Worm (Caenorhabditis elegans) whole organism, L4 larva: ENCODE data around the gene ins-35.
A peak's percentile ranks its signal among the peaks of the same experiment; 100 is the strongest.

Experiments used
- F26F4.8 ChIP-seq: fragments of 200-800 bp; sonication (Bioruptor generic); conservative IDR thresholded peaks from 2 replicates; pipeline ENCODE4 v1.3.6; 2022; ENCODE audit warnings: missing genetic modification characterization, missing compliant biosample characterization
- F44E2.7 ChIP-seq: fragments of 200-800 bp; sonication (Bioruptor generic); IDR thresholded peaks from 2 replicates; pipeline ENCODE4 v2.1.2; 2022; ENCODE audit warnings: missing genetic modification characterization, missing compliant biosample characterization
- F49E8.2 ChIP-seq: sonication (generic microtip); optimal IDR thresholded peaks from 2 replicates; lab custom pipeline; 2016; ENCODE audit warnings: missing compliant biosample characterization, mild to moderate bottlenecking, missing genetic modification characterization, borderline replicate concordance
- R02D3.7 ChIP-seq: fragments of 150-350 bp; sonication (generic microtip); optimal IDR thresholded peaks from 3 replicates; lab custom pipeline; 2014; ENCODE audit warnings: missing biosample characterization, missing genetic modification characterization
- T20F7.1 ChIP-seq: fragments of 200-800 bp; sonication (Bioruptor generic); optimal IDR thresholded peaks from 2 replicates; lab custom pipeline; 2018; ENCODE audit warnings: mild to moderate bottlenecking, missing genetic modification characterization, missing compliant biosample characterization
- Y75B8A.6 ChIP-seq: fragments of 200-800 bp; sonication (Bioruptor generic); IDR thresholded peaks from 2 replicates; pipeline ENCODE4 v1.3.6; 2022; ENCODE audit warnings: missing genetic modification reagents, missing genetic modification characterization, missing compliant biosample characterization
- aha-1 ChIP-seq: fragments of 150-350 bp; peaks from one replicate; lab custom pipeline; 2014; ENCODE audit warnings: missing biosample characterization, missing genetic modification characterization
- ceh-20 ChIP-seq: fragments of 200-800 bp; sonication (Bioruptor generic); IDR thresholded peaks from 2 replicates; pipeline ENCODE4 v1.3.6; 2022; ENCODE audit warnings: missing genetic modification reagents, missing genetic modification characterization, missing compliant biosample characterization
- ceh-44 ChIP-seq: fragments of 200-800 bp; sonication (Bioruptor generic); IDR thresholded peaks from 2 replicates; pipeline ENCODE4 v1.3.6; 2022; ENCODE audit warnings: missing genetic modification reagents, missing genetic modification characterization, missing compliant biosample characterization
- ceh-62 ChIP-seq: sonication (generic microtip); optimal IDR thresholded peaks from 2 replicates; lab custom pipeline; 2017; ENCODE audit warnings: missing biosample characterization, missing genetic modification characterization
- ces-1 ChIP-seq: fragments of 150-350 bp; sonication (generic microtip); optimal IDR thresholded peaks from 4 replicates; lab custom pipeline; 2014; ENCODE audit warnings: missing biosample characterization, missing genetic modification reagents, missing genetic modification characterization
- cey-2 ChIP-seq: sonication (generic microtip); optimal IDR thresholded peaks from 3 replicates; lab custom pipeline; 2017; ENCODE audit warnings: missing genetic modification characterization, mild to moderate bottlenecking, missing compliant biosample characterization, antibody characterized with exemption, borderline replicate concordance; ENCODE audit not compliant: insufficient read depth
- dmd-6 ChIP-seq: fragments of 200-800 bp; sonication (Bioruptor generic); IDR thresholded peaks from 2 replicates; pipeline ENCODE4 v1.3.6; 2022; ENCODE audit warnings: missing genetic modification reagents, missing genetic modification characterization, missing compliant biosample characterization
- dmd-8 ChIP-seq: fragments of 200-800 bp; sonication (Bioruptor generic); IDR thresholded peaks from 2 replicates; pipeline ENCODE4 v1.3.6; 2022; ENCODE audit warnings: missing genetic modification characterization, missing compliant biosample characterization
- dmd-9 ChIP-seq: fragments of 200-800 bp; sonication (Bioruptor generic); IDR thresholded peaks from 2 replicates; pipeline ENCODE4 v1.3.6; 2022; ENCODE audit warnings: missing genetic modification reagents, missing genetic modification characterization, missing compliant biosample characterization
- dpl-1 ChIP-seq: fragments of 150-350 bp; optimal IDR thresholded peaks from 2 replicates; lab custom pipeline; 2014; ENCODE audit warnings: missing biosample characterization, missing genetic modification reagents, missing genetic modification characterization
- duxl-1 ChIP-seq: sonication (generic microtip); optimal IDR thresholded peaks from 2 replicates; lab custom pipeline; 2016; ENCODE audit warnings: mild to moderate bottlenecking, missing genetic modification characterization, moderate library complexity, missing compliant biosample characterization; ENCODE audit not compliant: poor library complexity
- dve-1 ChIP-seq: sonication (generic microtip); optimal IDR thresholded peaks from 2 replicates; lab custom pipeline; 2017; ENCODE audit warnings: antibody characterized with exemption, mild to moderate bottlenecking, missing genetic modification characterization, missing compliant biosample characterization; ENCODE audit not compliant: insufficient read depth
- fkh-10 ChIP-seq: fragments of 150-350 bp; optimal IDR thresholded peaks from 2 replicates; lab custom pipeline; 2014; ENCODE audit warnings: missing biosample characterization, missing genetic modification reagents, missing genetic modification characterization
- fos-1 ChIP-seq: fragments of 150-350 bp; optimal IDR thresholded peaks from 2 replicates; lab custom pipeline; 2014; ENCODE audit warnings: missing biosample characterization, missing genetic modification characterization
- gei-8 ChIP-seq: fragments of 200-800 bp; sonication (Bioruptor generic); optimal IDR thresholded peaks from 2 replicates; lab custom pipeline; 2018; ENCODE audit warnings: mild to moderate bottlenecking, missing genetic modification characterization, missing compliant biosample characterization
- hif-1 ChIP-seq, 2 experiments: sonication (generic microtip); optimal IDR thresholded peaks; 2 replicates each; lab custom pipeline; 2016 to 2017; ENCODE audit warnings: missing compliant biosample characterization in 2 of 2, missing genetic modification characterization in 2 of 2, missing genetic modification reagents in 2 of 2, missing genotype in 2 of 2, mild to moderate bottlenecking in 1 of 2
- hlh-11 ChIP-seq: fragments of 200-800 bp; sonication (Bioruptor generic); optimal IDR thresholded peaks from 2 replicates; lab custom pipeline; 2018; ENCODE audit warnings: mild to moderate bottlenecking, missing genetic modification characterization, missing compliant biosample characterization
- lin-1 ChIP-seq: fragments of 200-800 bp; sonication (Bioruptor generic); IDR thresholded peaks from 2 replicates; pipeline ENCODE4 v1.3.6; 2022; ENCODE audit warnings: missing genetic modification reagents, missing genetic modification characterization, missing compliant biosample characterization
- lin-13 ChIP-seq: fragments of 150-350 bp; optimal IDR thresholded peaks from 2 replicates; lab custom pipeline; 2014; ENCODE audit warnings: missing biosample characterization, missing genetic modification reagents, missing genetic modification characterization
- madf-5 ChIP-seq, 2 experiments: fragments of 200-800 bp; sonication (Bioruptor generic); IDR thresholded peaks; 2 replicates each; pipeline ENCODE4 v1.3.6; 2022; ENCODE audit warnings: missing compliant biosample characterization in 2 of 2, missing genetic modification characterization in 2 of 2
- madf-9 ChIP-seq: fragments of 200-800 bp; sonication (Bioruptor generic); conservative IDR thresholded peaks from 2 replicates; pipeline ENCODE4 v1.3.6; 2022; ENCODE audit warnings: missing genetic modification reagents, missing genetic modification characterization, missing compliant biosample characterization
- mdl-1 ChIP-seq, 2 experiments: fragments of 150-350 bp in 1 of 2; sonication (generic microtip) in 1 of 2; optimal IDR thresholded peaks; 2 replicates each; lab custom pipeline; 2014 to 2017; ENCODE audit warnings: missing biosample characterization in 2 of 2, missing genetic modification characterization in 2 of 2
- mdt-29 ChIP-seq: fragments of 200-800 bp; sonication (Bioruptor generic); IDR thresholded peaks from 2 replicates; pipeline ENCODE4 v1.3.6; 2022; ENCODE audit warnings: missing genetic modification reagents, missing genetic modification characterization, missing compliant biosample characterization
- mes-2 ChIP-seq: sonication (generic microtip); optimal IDR thresholded peaks from 2 replicates; lab custom pipeline; 2016; ENCODE audit warnings: missing genotype, mild to moderate bottlenecking, missing genetic modification characterization, missing compliant biosample characterization; ENCODE audit not compliant: poor library complexity, severe bottlenecking
- mxl-2 ChIP-seq: fragments of 200-800 bp; sonication (Bioruptor generic); conservative IDR thresholded peaks from 2 replicates; pipeline ENCODE4 v1.3.6; 2022; ENCODE audit warnings: missing genetic modification reagents, missing genetic modification characterization, missing compliant biosample characterization
- mxl-3 ChIP-seq: fragments of 200-800 bp; sonication (Bioruptor generic); optimal IDR thresholded peaks from 2 replicates; lab custom pipeline; 2018; ENCODE audit warnings: mild to moderate bottlenecking, missing genetic modification characterization, missing compliant biosample characterization
- nhr-102 ChIP-seq: sonication (generic microtip); optimal IDR thresholded peaks from 2 replicates; lab custom pipeline; 2016; ENCODE audit warnings: mild to moderate bottlenecking, missing genetic modification characterization, moderate library complexity, missing compliant biosample characterization
- nhr-25 ChIP-seq: sonication (generic microtip); optimal IDR thresholded peaks from 2 replicates; lab custom pipeline; 2017; ENCODE audit warnings: missing genetic modification characterization, mild to moderate bottlenecking, missing compliant biosample characterization, antibody characterized with exemption, moderate library complexity, borderline replicate concordance; ENCODE audit not compliant: insufficient read depth
- nhr-28 ChIP-seq: fragments of 150-350 bp; optimal IDR thresholded peaks from 2 replicates; lab custom pipeline; 2014; ENCODE audit warnings: missing biosample characterization, missing genetic modification characterization
- nhr-41 ChIP-seq: fragments of 200-800 bp; sonication (Bioruptor generic); IDR thresholded peaks from 2 replicates; pipeline ENCODE4 v1.3.6; 2022; ENCODE audit warnings: missing genetic modification reagents, missing genetic modification characterization, missing compliant biosample characterization
- nhr-48 ChIP-seq: sonication (generic microtip); optimal IDR thresholded peaks from 2 replicates; lab custom pipeline; 2016; ENCODE audit warnings: mild to moderate bottlenecking, missing genetic modification characterization, missing compliant biosample characterization
- nhr-6 ChIP-seq: fragments of 150-350 bp; optimal IDR thresholded peaks from 2 replicates; lab custom pipeline; 2014; ENCODE audit warnings: missing biosample characterization, missing genetic modification characterization
- pqm-1 ChIP-seq: sonication (generic microtip); optimal IDR thresholded peaks from 2 replicates; lab custom pipeline; 2017; ENCODE audit warnings: missing biosample characterization, missing genetic modification characterization
- rbr-2 ChIP-seq: sonication (generic microtip); optimal IDR thresholded peaks from 2 replicates; lab custom pipeline; 2016; ENCODE audit warnings: missing genotype, missing genetic modification characterization, missing compliant biosample characterization
- saeg-2 ChIP-seq: fragments of 200-800 bp; sonication (Bioruptor generic); IDR thresholded peaks from 2 replicates; pipeline ENCODE4 v1.3.6; 2022; ENCODE audit warnings: missing genetic modification reagents, missing genetic modification characterization, missing compliant biosample characterization
- set-16 ChIP-seq: fragments of 200-800 bp; sonication (Bioruptor generic); IDR thresholded peaks from 2 replicates; pipeline ENCODE4 v1.3.6; 2022; ENCODE audit warnings: missing genetic modification reagents, missing genetic modification characterization, missing compliant biosample characterization
- snpc-1.2 ChIP-seq: fragments of 200-800 bp; sonication (Bioruptor generic); IDR thresholded peaks from 2 replicates; pipeline ENCODE4 v1.3.6; 2022; ENCODE audit warnings: missing genetic modification reagents, missing genetic modification characterization, missing compliant biosample characterization
- tra-1 ChIP-seq: fragments of 200-800 bp; sonication (Bioruptor generic); IDR thresholded peaks from 2 replicates; pipeline ENCODE4 v1.3.6; 2022; ENCODE audit warnings: missing genetic modification reagents, missing genetic modification characterization, missing compliant biosample characterization
- unc-130 ChIP-seq: sonication (generic microtip); optimal IDR thresholded peaks from 2 replicates; lab custom pipeline; 2016; ENCODE audit warnings: missing genetic modification reagents, missing genetic modification characterization, missing compliant biosample characterization

Gene ins-35

ce11 chrV:20423428-20423827, 48.1 kb downstream of the ins-35 start (continued):
- no peak for TF ChIP-seq ceh-62 (tag; lab: Kevin White, UChicago)
- TF ChIP-seq R02D3.7 (tag; lab: Kevin White, UChicago), result no peak
- peak; percentile 52 for TF ChIP-seq hlh-11

DNA sequence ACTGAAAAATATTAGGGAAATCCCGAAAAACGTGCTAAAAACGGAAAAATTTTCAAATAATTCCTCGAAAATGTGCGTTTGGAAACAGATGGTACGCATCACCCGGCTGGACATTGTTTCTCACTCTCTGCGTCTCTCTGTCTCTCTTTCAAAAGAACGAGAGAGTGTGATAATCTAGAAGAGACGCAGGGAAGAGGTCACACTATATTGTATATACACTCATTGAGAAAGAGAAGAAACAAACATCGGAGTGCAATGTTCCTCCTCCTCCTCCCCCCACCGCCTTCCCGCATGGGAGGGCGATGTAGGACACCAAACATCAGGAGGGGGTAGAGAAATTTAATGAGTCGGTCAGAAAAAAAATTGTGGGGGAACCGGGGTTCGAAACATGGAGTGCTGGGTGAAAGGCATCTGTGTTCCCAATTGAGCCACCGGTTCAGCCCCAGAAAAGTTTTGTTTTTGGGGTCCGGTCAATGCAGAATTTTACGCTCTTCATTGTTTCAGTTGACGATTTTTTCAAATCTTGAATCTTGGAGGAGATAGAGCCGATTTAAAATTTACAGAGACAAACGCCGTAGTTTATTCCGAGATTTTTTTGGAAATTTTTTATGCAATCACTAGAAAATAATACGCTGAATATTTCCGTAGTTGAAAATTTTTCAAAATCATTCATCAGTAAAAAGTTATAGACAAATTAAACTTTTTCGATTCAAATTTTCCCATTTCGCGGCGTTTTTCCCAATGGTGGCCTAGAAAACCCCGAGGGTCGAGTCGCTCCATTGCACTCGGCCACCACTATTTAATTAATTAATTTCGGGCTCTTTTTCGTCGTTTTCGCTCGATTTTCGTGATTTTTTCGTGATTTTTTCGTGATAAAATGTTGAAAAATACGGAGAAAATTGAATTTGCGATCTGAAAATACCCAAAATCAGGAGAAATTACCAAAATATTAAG, 49.2 kb downstream of the ins-35 start:
- TF ChIP-seq rbr-2 (peak; percentile 0), gei-8 (GFP tag; lab: Kevin White, UChicago) (no peak), lin-1 (GFP tag; lab: Robert Waterston, UW) (no peak), nhr-28 (tag; lab: Kevin White, UChicago) (peak; percentile 60), T20F7.1 (GFP tag; lab: Kevin White, UChicago) (no peak), mxl-2 (GFP tag; lab: Robert Waterston, UW) (no peak), F49E8.2 (tag; lab: Kevin White, UChicago) (no peak), nhr-102 (peak; percentile 16), nhr-48 (tag; lab: Kevin White, UChicago) (peak; percentile 38), unc-130 (GFP tag; lab: Kevin White, UChicago) (peak; percentile 58), madf-5 (GFP tag; IDR thresholded peaks at IDR 0.05; lab: Robert Waterston, UW) (no peak), nhr-6 (tag; lab: Kevin White, UChicago) (peak; percentile 49), ceh-44 (no peak), madf-9 (GFP tag; lab: Robert Waterston, UW) (no peak), F26F4.8 (GFP tag; lab: Robert Waterston, UW) (0 out of 2 replicates have a peak, but pooled peaks have one; percentile 26), dve-1 (tag; lab: Kevin White, UChicago) (peak; percentile 77), tra-1 (GFP tag; lab: Robert Waterston, UW) (no peak; the same call in 1 of the 2 replicates), cey-2 (no peak), mdt-29 (GFP tag; lab: Robert Waterston, UW) (no peak), ces-1 (GFP tag; lab: Kevin White, UChicago) (no peak), lin-13 (GFP tag; lab: Kevin White, UChicago) (no peak), dmd-6 (peak; percentile 67), dpl-1 (GFP tag; lab: Kevin White, UChicago) (peak; percentile 90), mdl-1 (tag; optimal IDR thresholded peaks at IDR 0.05; lab: Kevin White, UChicago) (peak; percentile 24 to 71), hif-1 (tag; optimal IDR thresholded peaks at IDR 0.05; lab: Kevin White, UChicago) (peak in 1 of 2 experiments; percentile 56), F44E2.7 (GFP tag; lab: Robert Waterston, UW) (no peak), nhr-41 (GFP tag; lab: Robert Waterston, UW) (0 out of 2 replicates have a peak, but pooled peaks have one; percentile 44), mxl-3 (peak; percentile 53), mes-2 (tag; lab: Kevin White, UChicago) (peak; percentile 95), fkh-10 (GFP tag; lab: Kevin White, UChicago) (peak; percentile 10), snpc-1.2 (GFP tag; lab: Robert Waterston, UW) (no peak), aha-1 (tag; lab: Kevin White, UChicago) (peak; percentile 81), ceh-20 (GFP tag; lab: Robert Waterston, UW) (0 out of 2 replicates have a peak, but pooled peaks have one; percentile 10), fos-1 (tag; lab: Kevin White, UChicago) (no peak), duxl-1 (tag; lab: Kevin White, UChicago) (peak; percentile 70), Y75B8A.6 (no peak), pqm-1 (tag; lab: Kevin White, UChicago) (peak; percentile 2), dmd-8 (GFP tag; lab: Robert Waterston, UW) (0 out of 2 replicates have a peak, but pooled peaks have one; percentile 24), dmd-9 (GFP tag; lab: Robert Waterston, UW) (no peak), nhr-25 (tag; lab: Kevin White, UChicago) (no peak), saeg-2 (no peak), set-16 (GFP tag; lab: Robert Waterston, UW) (0 out of 2 replicates have a peak, but pooled peaks have one; percentile 18)
